Fruit fly (Drosophila melanogaster): ENCODE data around the gene CG14260.

DNA sequence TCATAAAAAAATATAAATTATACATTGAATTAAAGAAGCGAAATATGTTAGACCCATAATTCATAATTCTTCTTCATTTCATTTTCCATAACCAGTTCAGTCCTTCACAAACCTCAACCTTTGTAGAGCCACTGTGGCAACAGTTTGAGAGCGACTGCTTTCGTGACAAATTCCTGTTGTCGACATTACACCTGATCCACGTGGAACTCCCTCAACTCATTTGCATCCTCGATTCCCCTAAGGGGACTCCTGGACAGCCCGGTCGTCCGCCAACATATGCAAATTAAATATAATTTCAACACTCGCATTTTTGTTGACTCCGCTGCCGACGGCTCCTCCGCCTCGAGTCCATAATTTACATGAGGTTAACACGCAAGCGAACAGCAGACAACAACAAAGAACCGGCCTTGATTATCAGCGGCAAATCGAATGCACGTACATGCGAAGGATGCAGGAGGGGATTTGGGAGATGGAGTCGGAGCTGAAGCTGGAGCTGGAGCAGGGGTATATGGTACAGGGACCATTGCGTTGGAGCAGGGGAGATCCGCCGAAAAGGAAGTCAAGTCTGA is 39.1 kb upstream of the CG14260 start:
- TF ChIP-seq usp (GFP tag; optimal IDR thresholded peaks at IDR 0.05) (no peak), tai (GFP tag; optimal IDR thresholded peaks at IDR 0.05) (no peak), Mio (GFP tag; optimal IDR thresholded peaks at IDR 0.05) (no peak), OdsH (GFP tag; optimal IDR thresholded peaks at IDR 0.05) (no peak)

All from whole organism, wandering third instar larva.